Worm (Caenorhabditis elegans) whole organism, late embryonic: Measurements from ENCODE around the gene ZK1010.4.

Experiments used
- C08G9.2 ChIP-seq: sonication (generic microtip); optimal IDR thresholded peaks from 2 replicates; lab custom pipeline; 2016; ENCODE audit warnings: mild to moderate bottlenecking, missing genetic modification characterization, moderate library complexity, missing compliant biosample characterization
- C38D4.7 ChIP-seq: fragments of 200-800 bp; sonication (Bioruptor generic); optimal IDR thresholded peaks from 2 replicates; lab custom pipeline; 2018; ENCODE audit warnings: mild to moderate bottlenecking, missing genetic modification characterization, moderate library complexity, missing compliant biosample characterization
- K02D7.2 ChIP-seq: sonication (generic microtip); optimal IDR thresholded peaks from 2 replicates; lab custom pipeline; 2017; ENCODE audit warnings: mild to moderate bottlenecking, missing genetic modification characterization, missing compliant biosample characterization
- K09A11.1 ChIP-seq: sonication (generic microtip); optimal IDR thresholded peaks from 2 replicates; lab custom pipeline; 2017; ENCODE audit warnings: antibody characterized with exemption, mild to moderate bottlenecking, missing genetic modification characterization, missing compliant biosample characterization; ENCODE audit not compliant: insufficient read depth
- Y22D7AL.16 ChIP-seq: sonication (generic microtip); optimal IDR thresholded peaks from 2 replicates; lab custom pipeline; 2016; ENCODE audit warnings: missing genetic modification characterization, missing compliant biosample characterization
- ama-1 ChIP-seq: fragments of 150-350 bp; optimal IDR thresholded peaks from 2 replicates; lab custom pipeline; 2014
- ceh-14 ChIP-seq: sonication (generic microtip); optimal IDR thresholded peaks from 2 replicates; lab custom pipeline; 2016; ENCODE audit warnings: missing genotype, missing genetic modification characterization, missing compliant biosample characterization
- ceh-18 ChIP-seq: sonication (generic microtip); optimal IDR thresholded peaks from 2 replicates; lab custom pipeline; 2016; ENCODE audit warnings: missing genetic modification characterization, missing compliant biosample characterization
- ceh-19 ChIP-seq: fragments of 200-800 bp; sonication (Bioruptor generic); optimal IDR thresholded peaks from 2 replicates; lab custom pipeline; 2018; ENCODE audit warnings: mild to moderate bottlenecking, missing genetic modification characterization, missing compliant biosample characterization
- ceh-22 ChIP-seq: sonication (generic microtip); optimal IDR thresholded peaks from 2 replicates; lab custom pipeline; 2017; ENCODE audit warnings: missing biosample characterization, missing genetic modification characterization
- ceh-31 ChIP-seq: sonication (generic microtip); optimal IDR thresholded peaks from 2 replicates; lab custom pipeline; 2016; ENCODE audit warnings: missing genetic modification characterization, missing compliant biosample characterization
- ceh-34 ChIP-seq: sonication (generic microtip); optimal IDR thresholded peaks from 2 replicates; lab custom pipeline; 2016; ENCODE audit warnings: mild to moderate bottlenecking, missing genetic modification characterization, missing compliant biosample characterization
- che-1 ChIP-seq: sonication (generic microtip); optimal IDR thresholded peaks from 2 replicates; lab custom pipeline; 2016; ENCODE audit warnings: mild to moderate bottlenecking, missing genetic modification characterization, missing compliant biosample characterization
- dve-1 ChIP-seq: sonication (generic microtip); optimal IDR thresholded peaks from 2 replicates; lab custom pipeline; 2017; ENCODE audit warnings: antibody characterized with exemption, mild to moderate bottlenecking, missing genetic modification characterization, missing compliant biosample characterization
- eyg-1 ChIP-seq: sonication (generic microtip); optimal IDR thresholded peaks from 2 replicates; lab custom pipeline; 2016; ENCODE audit warnings: missing genotype, missing genetic modification characterization, missing compliant biosample characterization
- fax-1 ChIP-seq: sonication (generic microtip); optimal IDR thresholded peaks from 2 replicates; lab custom pipeline; 2016; ENCODE audit warnings: missing genotype, missing genetic modification characterization, missing compliant biosample characterization
- fkh-6 ChIP-seq: sonication (generic microtip); optimal IDR thresholded peaks from 2 replicates; lab custom pipeline; 2016; ENCODE audit warnings: missing genetic modification characterization, missing compliant biosample characterization
- gmeb-2 ChIP-seq: sonication (generic microtip); optimal IDR thresholded peaks from 2 replicates; lab custom pipeline; 2016; ENCODE audit warnings: missing genetic modification characterization, inconsistent platforms, missing compliant biosample characterization
- hlh-13 ChIP-seq: fragments of 200-800 bp; sonication (Bioruptor generic); optimal IDR thresholded peaks from 2 replicates; lab custom pipeline; 2018; ENCODE audit warnings: mild to moderate bottlenecking, missing genetic modification characterization, missing compliant biosample characterization
- hlh-15 ChIP-seq: sonication (generic microtip); optimal IDR thresholded peaks from 2 replicates; lab custom pipeline; 2016; ENCODE audit warnings: missing genetic modification characterization, missing compliant biosample characterization
- hlh-30 ChIP-seq: sonication (generic microtip); optimal IDR thresholded peaks from 2 replicates; lab custom pipeline; 2017; ENCODE audit warnings: antibody characterized with exemption, missing genetic modification characterization, missing compliant biosample characterization; ENCODE audit not compliant: insufficient read depth
- hlh-8 ChIP-seq: sonication (generic microtip); optimal IDR thresholded peaks from 2 replicates; lab custom pipeline; 2016; ENCODE audit warnings: missing genotype, missing genetic modification characterization, missing compliant biosample characterization
- lin-11 ChIP-seq: fragments of 200-800 bp; sonication (Bioruptor generic); optimal IDR thresholded peaks from 2 replicates; lab custom pipeline; 2018; ENCODE audit warnings: mild to moderate bottlenecking, missing genetic modification characterization, missing compliant biosample characterization
- madf-2 ChIP-seq: sonication (generic microtip); optimal IDR thresholded peaks from 2 replicates; lab custom pipeline; 2017; ENCODE audit warnings: missing genetic modification characterization, missing compliant biosample characterization
- nfya-1 ChIP-seq: sonication (generic microtip); optimal IDR thresholded peaks from 2 replicates; lab custom pipeline; 2017; ENCODE audit warnings: missing genetic modification characterization, mild to moderate bottlenecking, missing compliant biosample characterization, antibody characterized with exemption, moderate library complexity
- nhr-11 ChIP-seq: fragments of 150-350 bp; optimal IDR thresholded peaks from 2 replicates; lab custom pipeline; 2014; ENCODE audit warnings: missing biosample characterization, missing genetic modification characterization
- nhr-232 ChIP-seq: sonication (generic microtip); optimal IDR thresholded peaks from 2 replicates; lab custom pipeline; 2016; ENCODE audit warnings: missing genetic modification characterization, missing compliant biosample characterization
- npax-4 ChIP-seq: sonication (generic microtip); optimal IDR thresholded peaks from 2 replicates; lab custom pipeline; 2016; ENCODE audit warnings: missing genetic modification characterization, missing compliant biosample characterization
- odd-2 ChIP-seq: sonication (generic microtip); optimal IDR thresholded peaks from 2 replicates; lab custom pipeline; 2017; ENCODE audit warnings: antibody characterized with exemption, mild to moderate bottlenecking, missing genetic modification characterization, missing compliant biosample characterization
- pax-1 ChIP-seq: fragments of 150-350 bp; optimal IDR thresholded peaks from 2 replicates; lab custom pipeline; 2014; ENCODE audit warnings: missing biosample characterization, missing genetic modification characterization
- pha-4 ChIP-seq: fragments of 150-350 bp; optimal IDR thresholded peaks from 2 replicates; lab custom pipeline; 2018; ENCODE audit warnings: missing biosample characterization, missing genetic modification reagents, missing genetic modification characterization
- rnt-1 ChIP-seq: sonication (generic microtip); optimal IDR thresholded peaks from 2 replicates; lab custom pipeline; 2016; ENCODE audit warnings: missing genetic modification characterization, missing compliant biosample characterization
- sox-4 ChIP-seq: sonication (generic microtip); optimal IDR thresholded peaks from 2 replicates; lab custom pipeline; 2017; ENCODE audit warnings: mild to moderate bottlenecking, missing genetic modification characterization, inconsistent platforms, missing compliant biosample characterization
- ttx-3 ChIP-seq: sonication (generic microtip); optimal IDR thresholded peaks from 2 replicates; lab custom pipeline; 2016; ENCODE audit warnings: missing genetic modification reagents, missing genetic modification characterization, missing compliant biosample characterization
- unc-42 ChIP-seq: sonication (generic microtip); optimal IDR thresholded peaks from 2 replicates; lab custom pipeline; 2016; ENCODE audit warnings: missing genotype, missing genetic modification characterization, missing compliant biosample characterization
- unc-55 ChIP-seq: sonication (generic microtip); optimal IDR thresholded peaks from 2 replicates; lab custom pipeline; 2017; ENCODE audit warnings: missing biosample characterization, missing genetic modification reagents, missing genetic modification characterization
- unc-86 ChIP-seq: sonication (generic microtip); optimal IDR thresholded peaks from 2 replicates; lab custom pipeline; 2016; ENCODE audit warnings: missing genetic modification characterization, missing compliant biosample characterization
- zip-5 ChIP-seq: sonication (generic microtip); optimal IDR thresholded peaks from 2 replicates; lab custom pipeline; 2016; ENCODE audit warnings: missing genetic modification characterization, missing compliant biosample characterization
- ztf-16 ChIP-seq: sonication (generic microtip); optimal IDR thresholded peaks from 2 replicates; lab custom pipeline; 2017; ENCODE audit warnings: missing genetic modification characterization, missing compliant biosample characterization

The ZK1010.4 gene

ce11 chrIII:12980770-12981169 lies at the start of gene ZK1010.4:
ZK1010.4 (plus strand) TSS chrIII:12981070.
- TF ChIP-seq hlh-13 (GFP tag; lab: Kevin White, UChicago): no peak
- TF ChIP-seq C38D4.7 (GFP tag; lab: Kevin White, UChicago): no peak
- TF ChIP-seq dve-1 (tag; lab: Kevin White, UChicago): no peak

ce11 chrIII:12931108-12931507 lies 49.8 kb upstream of the ZK1010.4 start:
- no peak for TF ChIP-seq fkh-6 (tag; lab: Kevin White, UChicago)
- no peak for TF ChIP-seq ama-1 (lab: Kevin White, UChicago)
- no peak for TF ChIP-seq gmeb-2
- no peak for TF ChIP-seq hlh-13 (GFP tag; lab: Kevin White, UChicago)
- no peak for TF ChIP-seq hlh-8 (tag; lab: Kevin White, UChicago)
- TF ChIP-seq hlh-15 (tag; lab: Kevin White, UChicago): no peak
- no peak for TF ChIP-seq lin-11 (tag; lab: Kevin White, UChicago)
- no peak for TF ChIP-seq dve-1 (tag; lab: Kevin White, UChicago)
- TF ChIP-seq npax-4 (tag; lab: Kevin White, UChicago): no peak
- no peak for TF ChIP-seq unc-55 (GFP tag; lab: Kevin White, UChicago)
- TF ChIP-seq C08G9.2: no peak
- TF ChIP-seq Y22D7AL.16: no peak
- TF ChIP-seq nfya-1 (tag; lab: Kevin White, UChicago): no peak
- no peak for TF ChIP-seq zip-5 (tag; lab: Kevin White, UChicago)

- TF ChIP-seq Y22D7AL.16 (no peak), sox-4 (tag; lab: Kevin White, UChicago) (no peak), K02D7.2 (tag; lab: Kevin White, UChicago) (peak; percentile 59), C38D4.7 (GFP tag; lab: Kevin White, UChicago) (no peak), C08G9.2 (no peak), unc-42 (no peak), ceh-18 (no peak), pax-1 (tag; lab: Kevin White, UChicago) (no peak), eyg-1 (tag; lab: Kevin White, UChicago) (no peak), ceh-34 (tag; lab: Kevin White, UChicago) (peak; percentile 2), madf-2 (tag; lab: Kevin White, UChicago) (no peak), nhr-11 (no peak), hlh-30 (tag; lab: Kevin White, UChicago) (no peak), gmeb-2 (no peak), che-1 (tag; lab: Kevin White, UChicago) (no peak), ama-1 (lab: Kevin White, UChicago) (no peak), K09A11.1 (tag; lab: Kevin White, UChicago) (no peak), ztf-16 (tag; lab: Kevin White, UChicago) (no peak), ceh-22 (no peak), ceh-31 (tag; lab: Kevin White, UChicago) (peak; percentile 6), hlh-13 (GFP tag; lab: Kevin White, UChicago) (no peak), nfya-1 (tag; lab: Kevin White, UChicago) (peak; percentile 32)
- TF ChIP-seq, all 69 proteins: peak for 4
Observed at ce11 chrIII:12931786-12932427, 49.0 kb upstream of the ZK1010.4 start, which contains the start of gene rbm-7. rbm-7 (minus strand) TSS chrIII:12931867.

- TF ChIP-seq hlh-30 (tag; lab: Kevin White, UChicago): no peak
- TF ChIP-seq, all 69 proteins: peak for 0
Observed at ce11 chrIII:12932776-12933175, 48.1 kb upstream of the ZK1010.4 start.

ce11 chrIII:12934417-12934816 lies 46.5 kb upstream of the ZK1010.4 start, which contains the start of gene epg-3:
epg-3 (plus strand) TSS chrIII:12934717.
- TF ChIP-seq rnt-1 (no peak), unc-86 (tag; lab: Kevin White, UChicago) (no peak), gmeb-2 (no peak), ceh-31 (tag; lab: Kevin White, UChicago) (no peak), odd-2 (tag; lab: Kevin White, UChicago) (no peak), che-1 (tag; lab: Kevin White, UChicago) (no peak), pha-4 (tag; lab: Kevin White, UChicago) (no peak), sox-4 (tag; lab: Kevin White, UChicago) (no peak), ceh-14 (tag; lab: Kevin White, UChicago) (no peak), unc-42 (no peak), ttx-3 (tag; lab: Kevin White, UChicago) (no peak), nhr-232 (no peak), fax-1 (tag; lab: Kevin White, UChicago) (no peak), ceh-19 (GFP tag; lab: Kevin White, UChicago) (no peak)
